Worm (Caenorhabditis elegans) whole organism, L3 larva: ENCODE measurements around the gene ilcr-1.
A peak's percentile ranks its signal among the peaks of the same experiment; 100 is the strongest.

Source experiments
- ZK546.5 ChIP-seq: sonication (generic microtip); optimal IDR thresholded peaks from 2 replicates; lab custom pipeline; 2017; ENCODE audit warnings: missing biosample characterization, missing genetic modification characterization
- aly-2 ChIP-seq: fragments of 150-350 bp; optimal IDR thresholded peaks from 2 replicates; lab custom pipeline; 2014; ENCODE audit warnings: missing biosample characterization, missing genetic modification characterization
- ceh-16 ChIP-seq: sonication (generic microtip); optimal IDR thresholded peaks from 2 replicates; lab custom pipeline; 2017; ENCODE audit warnings: missing biosample characterization, missing genetic modification characterization
- ceh-9 ChIP-seq: sonication (generic microtip); optimal IDR thresholded peaks from 2 replicates; lab custom pipeline; 2018; ENCODE audit warnings: missing biosample characterization, missing genetic modification characterization
- daf-12 ChIP-seq: fragments of 150-350 bp; optimal IDR thresholded peaks from 2 replicates; lab custom pipeline; 2014; ENCODE audit warnings: missing biosample characterization, missing genetic modification reagents, missing genetic modification characterization
- egl-5 ChIP-seq: fragments of 150-350 bp; optimal IDR thresholded peaks from 2 replicates; lab custom pipeline; 2017; ENCODE audit warnings: missing biosample characterization, missing genetic modification reagents, missing genetic modification characterization, inconsistent platforms
- elt-3 ChIP-seq, 3 experiments: fragments of 150-350 bp in 1 of 3; sonication (generic microtip) in 2 of 3; optimal IDR thresholded peaks; 2 replicates in 2 of 3; 4 replicates in 1 of 3; lab custom pipeline; 2014 to 2017; ENCODE audit warnings: missing biosample characterization in 3 of 3, missing genetic modification characterization in 3 of 3
- fkh-10 ChIP-seq: sonication (generic microtip); optimal IDR thresholded peaks from 2 replicates; lab custom pipeline; 2017; ENCODE audit warnings: missing biosample characterization, missing genetic modification reagents, missing genetic modification characterization
- fkh-2 ChIP-seq: fragments of 150-350 bp; optimal IDR thresholded peaks from 2 replicates; lab custom pipeline; 2014; ENCODE audit warnings: missing biosample characterization, missing genetic modification reagents, missing genetic modification characterization
- hmg-11 ChIP-seq: sonication (generic microtip); optimal IDR thresholded peaks from 2 replicates; lab custom pipeline; 2016; ENCODE audit warnings: missing genetic modification characterization, missing compliant biosample characterization
- lin-39 ChIP-seq: fragments of 150-350 bp; optimal IDR thresholded peaks from 2 replicates; lab custom pipeline; 2018; ENCODE audit warnings: missing biosample characterization, missing genetic modification reagents, missing genetic modification characterization
- lsy-12 ChIP-seq: sonication (generic microtip); optimal IDR thresholded peaks from 2 replicates; lab custom pipeline; 2016; ENCODE audit warnings: mild to moderate bottlenecking, missing genetic modification characterization, missing compliant biosample characterization
- mdl-1 ChIP-seq: fragments of 150-350 bp; optimal IDR thresholded peaks from 2 replicates; lab custom pipeline; 2014; ENCODE audit warnings: missing biosample characterization, missing genetic modification characterization
- mml-1 ChIP-seq: fragments of 150-350 bp; sonication (generic microtip); optimal IDR thresholded peaks from 3 replicates; lab custom pipeline; 2014; ENCODE audit warnings: missing biosample characterization, missing genetic modification characterization
- nfya-1 ChIP-seq: sonication (generic microtip); optimal IDR thresholded peaks from 2 replicates; lab custom pipeline; 2017; ENCODE audit warnings: missing genetic modification characterization, mild to moderate bottlenecking, missing compliant biosample characterization, antibody characterized with exemption, moderate library complexity; ENCODE audit not compliant: insufficient read depth
- nhr-11 ChIP-seq: fragments of 150-350 bp; optimal IDR thresholded peaks from 2 replicates; lab custom pipeline; 2014; ENCODE audit warnings: missing biosample characterization, missing genetic modification characterization
- nhr-12 ChIP-seq: fragments of 150-350 bp; optimal IDR thresholded peaks from 2 replicates; lab custom pipeline; 2014; ENCODE audit warnings: missing biosample characterization, missing genetic modification characterization
- nhr-23 ChIP-seq: fragments of 150-350 bp; optimal IDR thresholded peaks from 2 replicates; lab custom pipeline; 2014; ENCODE audit warnings: missing biosample characterization, missing genetic modification reagents, missing genetic modification characterization
- nhr-237 ChIP-seq: fragments of 150-350 bp; optimal IDR thresholded peaks from 2 replicates; lab custom pipeline; 2014; ENCODE audit warnings: missing biosample characterization, missing genetic modification characterization
- nhr-25 ChIP-seq: sonication (generic microtip); optimal IDR thresholded peaks from 2 replicates; lab custom pipeline; 2017; ENCODE audit warnings: missing biosample characterization, missing genetic modification characterization
- nhr-28 ChIP-seq: fragments of 150-350 bp; optimal IDR thresholded peaks from 2 replicates; lab custom pipeline; 2014; ENCODE audit warnings: missing biosample characterization, missing genetic modification characterization
- nhr-43 ChIP-seq: sonication (generic microtip); optimal IDR thresholded peaks from 2 replicates; lab custom pipeline; 2016; ENCODE audit warnings: mild to moderate bottlenecking, missing genetic modification characterization, missing compliant biosample characterization; ENCODE audit not compliant: poor library complexity, severe bottlenecking
- nhr-67 ChIP-seq: fragments of 150-350 bp; optimal IDR thresholded peaks from 2 replicates; lab custom pipeline; 2014; ENCODE audit warnings: missing biosample characterization, missing genetic modification characterization
- nhr-76 ChIP-seq: fragments of 150-350 bp; sonication (generic microtip); optimal IDR thresholded peaks from 5 replicates; lab custom pipeline; 2014; ENCODE audit warnings: missing biosample characterization, missing genetic modification characterization
- pha-4 ChIP-seq: fragments of 150-350 bp; optimal IDR thresholded peaks from 2 replicates; lab custom pipeline; 2014; ENCODE audit warnings: missing biosample characterization, missing genetic modification reagents, missing genetic modification characterization
- pqm-1 ChIP-seq: fragments of 150-350 bp; optimal IDR thresholded peaks from 2 replicates; lab custom pipeline; 2017; ENCODE audit warnings: missing biosample characterization, missing genetic modification characterization, inconsistent platforms
- sea-2 ChIP-seq: fragments of 150-350 bp; sonication (generic microtip); optimal IDR thresholded peaks from 4 replicates; lab custom pipeline; 2014; ENCODE audit warnings: missing biosample characterization, missing genetic modification reagents, missing genetic modification characterization
- skn-1 ChIP-seq: fragments of 150-350 bp; optimal IDR thresholded peaks from 2 replicates; lab custom pipeline; 2014; ENCODE audit warnings: missing biosample characterization, missing genetic modification characterization
- tbx-2 ChIP-seq: sonication (generic microtip); optimal IDR thresholded peaks from 2 replicates; lab custom pipeline; 2016; ENCODE audit warnings: mild to moderate bottlenecking, missing genetic modification characterization, missing compliant biosample characterization
- unc-39 ChIP-seq: sonication (generic microtip); optimal IDR thresholded peaks from 4 replicates; lab custom pipeline; 2017; ENCODE audit warnings: missing biosample characterization, missing genetic modification characterization
- unc-62 ChIP-seq: fragments of 150-350 bp; sonication (generic microtip); optimal IDR thresholded peaks from 4 replicates; lab custom pipeline; 2014; ENCODE audit warnings: missing biosample characterization, missing genetic modification reagents, missing genetic modification characterization
- zag-1 ChIP-seq: fragments of 150-350 bp; optimal IDR thresholded peaks from 2 replicates; lab custom pipeline; 2014; ENCODE audit warnings: missing biosample characterization, missing genetic modification characterization
- ztf-11 ChIP-seq: fragments of 150-350 bp; optimal IDR thresholded peaks from 2 replicates; lab custom pipeline; 2014; ENCODE audit warnings: missing biosample characterization, missing genetic modification characterization

Gene ilcr-1

DNA sequence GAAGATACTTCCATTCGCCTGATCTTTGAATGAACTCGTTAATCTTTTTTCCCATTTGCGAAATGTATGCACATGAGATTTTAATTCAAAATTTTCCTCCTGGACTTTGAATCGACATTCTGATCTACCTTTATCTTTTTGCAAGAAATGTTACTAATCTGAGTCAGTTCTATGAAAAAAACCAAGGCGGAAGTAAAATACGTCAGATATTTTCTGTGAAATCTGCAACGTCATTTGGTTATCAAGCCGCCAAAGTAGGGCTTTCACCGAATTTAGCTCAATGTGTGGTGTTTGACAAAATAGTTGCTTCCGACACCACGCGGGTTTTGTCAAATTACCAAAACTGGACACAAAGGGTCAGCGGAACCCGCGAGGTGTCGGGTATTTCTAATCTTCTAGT lies 1.4 kb upstream of the ilcr-1 start:
- no peak for TF ChIP-seq unc-62
- TF ChIP-seq nhr-11 (tag; lab: Kevin White, UChicago) = peak; percentile 27
- TF ChIP-seq, all 47 proteins: peak for 1

DNA sequence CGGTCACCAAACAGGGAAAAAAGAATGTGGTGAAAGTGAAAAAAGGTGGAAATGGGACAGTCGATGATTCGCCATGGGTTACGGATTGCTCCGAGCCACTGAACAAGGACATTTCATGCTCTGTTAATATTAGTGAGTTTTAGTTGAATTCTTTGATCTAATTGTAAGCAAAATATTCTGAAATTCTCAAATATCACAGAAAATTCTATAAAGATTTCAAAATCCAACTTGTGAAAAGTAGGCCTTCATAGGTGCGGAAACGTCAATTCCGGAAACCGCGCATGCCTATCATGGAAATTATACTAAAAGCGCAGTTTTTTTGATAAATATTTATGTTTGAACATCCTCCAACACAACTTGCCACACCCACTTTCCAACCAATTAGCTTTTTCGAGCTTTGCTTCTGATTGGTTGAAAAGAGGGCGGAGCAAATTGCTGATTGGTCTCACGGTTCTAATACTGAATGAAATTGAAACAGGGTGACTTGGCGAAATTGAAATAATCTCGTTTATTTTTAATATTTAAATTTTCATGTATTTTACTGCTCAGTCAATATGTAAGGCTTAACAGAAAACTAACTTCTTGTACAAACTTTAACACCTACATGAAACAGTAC lies 621 bp downstream of the ilcr-1 start:
- peak; percentile 80 for TF ChIP-seq nfya-1 (tag; lab: Kevin White, UChicago)
- no peak for TF ChIP-seq lsy-12 (tag; lab: Kevin White, UChicago)

DNA sequence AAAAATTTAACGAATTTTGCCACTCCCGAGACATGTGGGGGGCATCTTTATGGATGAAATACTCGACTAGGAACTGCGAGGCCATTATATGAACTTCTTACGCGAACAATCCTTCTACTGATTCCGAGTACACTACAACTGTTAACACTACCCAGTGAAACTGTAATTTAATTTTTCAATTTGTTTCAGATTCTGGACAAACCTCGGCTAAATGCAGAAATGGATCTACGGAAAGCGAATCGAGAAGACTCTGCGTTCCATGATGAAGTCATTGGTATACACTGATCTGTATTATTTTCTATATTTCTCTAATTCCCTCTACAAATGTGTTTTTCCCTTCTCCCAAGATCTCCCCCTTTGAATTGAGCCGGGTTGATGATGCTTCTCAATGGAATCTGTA lies 8.7 kb downstream of the ilcr-1 start:
- TF ChIP-seq ceh-9 = no peak
- no peak for TF ChIP-seq zag-1 (tag; lab: Kevin White, UChicago)
- TF ChIP-seq skn-1 (tag; lab: Kevin White, UChicago) = no peak
- TF ChIP-seq nhr-23 (tag; lab: Kevin White, UChicago) = no peak
- TF ChIP-seq lsy-12 (tag; lab: Kevin White, UChicago) = no peak
- TF ChIP-seq tbx-2 (tag; lab: Kevin White, UChicago) = no peak
- no peak for TF ChIP-seq daf-12 (tag; lab: Kevin White, UChicago)
- TF ChIP-seq pha-4 (tag; lab: Kevin White, UChicago) = no peak
- TF ChIP-seq unc-62 = no peak
- TF ChIP-seq mdl-1 = no peak
- TF ChIP-seq unc-39 (tag; lab: Kevin White, UChicago) = no peak
- no peak for TF ChIP-seq nhr-237 (tag; lab: Kevin White, UChicago)
- TF ChIP-seq nhr-28 = no peak
- TF ChIP-seq aly-2 = no peak
- TF ChIP-seq nhr-76 (tag; lab: Kevin White, UChicago) = no peak
- TF ChIP-seq lin-39 (tag; lab: Kevin White, UChicago) = no peak
- TF ChIP-seq nhr-12 (tag; lab: Kevin White, UChicago) = no peak
- no peak for TF ChIP-seq ztf-11 (tag; lab: Kevin White, UChicago)

DNA sequence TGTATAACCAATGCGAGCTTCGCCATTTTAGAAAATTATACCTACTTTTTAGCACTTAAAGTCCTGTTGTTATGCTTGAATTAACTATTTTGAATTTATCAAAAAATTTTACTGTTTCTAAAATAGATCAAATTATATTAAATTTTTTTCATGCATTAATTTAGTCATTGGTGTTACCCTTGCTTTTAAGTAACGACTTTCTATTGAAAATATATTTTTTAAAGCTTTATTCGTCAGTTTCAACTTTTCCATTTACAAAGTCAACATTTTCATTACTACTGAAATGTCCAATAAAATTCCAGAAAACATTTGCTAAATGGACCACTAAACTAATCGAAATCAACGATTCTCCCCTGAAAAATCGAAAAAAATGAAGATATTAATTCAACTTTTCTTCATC lies 15.3 kb downstream of the ilcr-1 start, which contains the start of gene Y64G10A.7:
Gene Y64G10A.7 (plus strand): TSS at position 301 of the 400 bp plus-strand sequence.
- TF ChIP-seq ceh-16 (tag; lab: Kevin White, UChicago) (no peak), nhr-67 (tag; lab: Kevin White, UChicago) (no peak), lin-39 (tag; lab: Kevin White, UChicago) (no peak), nhr-25 (tag; lab: Kevin White, UChicago) (no peak), unc-39 (tag; lab: Kevin White, UChicago) (no peak), ZK546.5 (tag; lab: Kevin White, UChicago) (no peak), sea-2 (no peak), elt-3 (tag; optimal IDR thresholded peaks at IDR 0.05; lab: Kevin White, UChicago) (no peak), zag-1 (tag; lab: Kevin White, UChicago) (no peak), skn-1 (tag; lab: Kevin White, UChicago) (no peak)
- TF ChIP-seq, all 47 proteins: peak for 0

DNA sequence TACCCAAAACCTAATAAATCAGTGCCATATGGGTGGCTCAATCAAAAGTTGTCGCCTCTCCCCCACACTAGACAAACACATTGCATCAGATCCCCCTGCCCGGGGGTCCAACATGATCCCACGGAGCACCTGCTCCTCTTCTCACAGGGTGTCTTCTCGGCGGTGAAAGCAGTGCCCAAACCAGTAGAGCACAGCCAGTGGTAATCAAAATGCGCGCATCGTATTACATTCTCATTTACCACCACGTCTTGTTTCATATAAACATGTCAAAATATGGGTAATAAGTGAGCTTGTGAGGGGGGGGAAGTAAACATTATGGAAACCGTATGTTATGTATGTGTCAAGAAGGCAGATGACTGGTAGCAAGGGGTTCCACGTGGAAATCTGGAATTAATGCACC lies 19.0 kb downstream of the ilcr-1 start:
- TF ChIP-seq lsy-12 (tag; lab: Kevin White, UChicago) (no peak), pqm-1 (no peak), mml-1 (tag; lab: Kevin White, UChicago) (no peak), fkh-2 (no peak), daf-12 (tag; lab: Kevin White, UChicago) (no peak), egl-5 (no peak), mdl-1 (no peak), elt-3 (tag; optimal IDR thresholded peaks at IDR 0.05; lab: Kevin White, UChicago) (no peak), ZK546.5 (tag; lab: Kevin White, UChicago) (no peak), nhr-76 (tag; lab: Kevin White, UChicago) (no peak), nhr-43 (tag; lab: Kevin White, UChicago) (no peak), fkh-10 (GFP tag; lab: Kevin White, UChicago) (no peak), hmg-11 (no peak), nhr-237 (tag; lab: Kevin White, UChicago) (no peak)
